Worm (Caenorhabditis elegans): ENCODE results near the gene K11G12.6.

K11G12.6 gene

ce11 chrX:6747906-6748356 lies 18.5 kb upstream of the K11G12.6 start (continued):
- TF ChIP-seq gmeb-1 (tag; optimal IDR thresholded peaks at IDR 0.05) = peak; percentile 8
- TF ChIP-seq unc-55 (GFP tag; optimal IDR thresholded peaks at IDR 0.05) = no peak
- TF ChIP-seq nhr-23 (tag; optimal IDR thresholded peaks at IDR 0.05) = no peak
- peak; percentile 76 to 83 for TF ChIP-seq mdl-1 (tag; optimal IDR thresholded peaks at IDR 0.05)
- no peak for TF ChIP-seq alr-1 (tag; optimal IDR thresholded peaks at IDR 0.05)
- no peak for TF ChIP-seq aly-2 (tag; optimal IDR thresholded peaks at IDR 0.05)
- no peak for TF ChIP-seq nhr-237 (tag; optimal IDR thresholded peaks at IDR 0.05)
- no peak for TF ChIP-seq snpc-4 (tag; optimal IDR thresholded peaks at IDR 0.05)
- TF ChIP-seq egl-27 (tag; optimal IDR thresholded peaks at IDR 0.05) = no peak

ce11 chrX:6746849-6747248 lies 17.4 kb upstream of the K11G12.6 start:
- TF ChIP-seq C34F6.9 (tag; optimal IDR thresholded peaks at IDR 0.05) (peak; percentile 3), nhr-11 (tag; optimal IDR thresholded peaks at IDR 0.05) (no peak), mdl-1 (tag; optimal IDR thresholded peaks at IDR 0.05) (peak; percentile 68 to 90), sma-9 (GFP tag; optimal IDR thresholded peaks at IDR 0.05) (peak; percentile 2), sma-9 (tag; optimal IDR thresholded peaks at IDR 0.05) (no peak)

- TF ChIP-seq blmp-1 (tag; optimal IDR thresholded peaks at IDR 0.05; ENCODE audit: insufficient read depth) = no peak
- peak; percentile 66 for TF ChIP-seq F13H6.1 (tag; optimal IDR thresholded peaks at IDR 0.05)
- peak; percentile 89 for TF ChIP-seq sma-9 (GFP tag; optimal IDR thresholded peaks at IDR 0.05)
- no peak for TF ChIP-seq sma-9 (tag; optimal IDR thresholded peaks at IDR 0.05)
- peak; percentile 45 for TF ChIP-seq nhr-21 (tag; optimal IDR thresholded peaks at IDR 0.05)
- peak; percentile 80 to 83 for TF ChIP-seq mdl-1 (tag; optimal IDR thresholded peaks at IDR 0.05)
- no peak for TF ChIP-seq aly-2 (tag; optimal IDR thresholded peaks at IDR 0.05)
- TF ChIP-seq egl-27 (tag; optimal IDR thresholded peaks at IDR 0.05) = peak; percentile 16
- peak; percentile 63 for TF ChIP-seq nhr-129 (tag; optimal IDR thresholded peaks at IDR 0.05)
- TF ChIP-seq peb-1 (tag; optimal IDR thresholded peaks at IDR 0.05) = no peak
Measured at ce11 chrX:6745515-6745914, 16.1 kb upstream of the K11G12.6 start.

ce11 chrX:6744978-6745377 lies 15.5 kb upstream of the K11G12.6 start:
- TF ChIP-seq mdl-1 (tag; optimal IDR thresholded peaks at IDR 0.05) (peak; percentile 84 to 90), nhr-129 (tag; optimal IDR thresholded peaks at IDR 0.05) (peak; percentile 80), ztf-1 (GFP tag; conservative IDR thresholded peaks at IDR 0.05) (no peak), zag-1 (tag; optimal IDR thresholded peaks at IDR 0.05) (peak; percentile 68), lsy-2 (tag; optimal IDR thresholded peaks at IDR 0.05) (peak in 1 of 2 experiments; percentile 6), sma-9 (GFP tag; optimal IDR thresholded peaks at IDR 0.05) (peak; percentile 54), sma-9 (tag; optimal IDR thresholded peaks at IDR 0.05) (no peak), C34F6.9 (tag; optimal IDR thresholded peaks at IDR 0.05) (no peak), ama-1 (optimal IDR thresholded peaks at IDR 0.05) (no peak), nhr-12 (tag; optimal IDR thresholded peaks at IDR 0.05) (no peak), snpc-4 (tag; optimal IDR thresholded peaks at IDR 0.05) (no peak), nhr-23 (tag; optimal IDR thresholded peaks at IDR 0.05) (no peak)

- peak; percentile 25 for TF ChIP-seq nhr-21 (tag; optimal IDR thresholded peaks at IDR 0.05)
- TF ChIP-seq egl-27 (tag; optimal IDR thresholded peaks at IDR 0.05) = peak; percentile 33
- TF ChIP-seq alr-1 (tag; optimal IDR thresholded peaks at IDR 0.05) = no peak
- TF ChIP-seq ztf-11 (tag; optimal IDR thresholded peaks at IDR 0.05) = no peak
- no peak for TF ChIP-seq nhr-25 (tag; optimal IDR thresholded peaks at IDR 0.05)
- no peak for TF ChIP-seq unc-55 (GFP tag; optimal IDR thresholded peaks at IDR 0.05)
- no peak for TF ChIP-seq nhr-23 (tag; optimal IDR thresholded peaks at IDR 0.05)
- TF ChIP-seq fos-1 (tag; optimal IDR thresholded peaks at IDR 0.05) = peak; percentile 95
- TF ChIP-seq blmp-1 (tag; optimal IDR thresholded peaks at IDR 0.05; ENCODE audit: insufficient read depth) = peak; percentile 11
- TF ChIP-seq crh-2 (tag; optimal IDR thresholded peaks at IDR 0.05) = peak; percentile 48
- no peak for TF ChIP-seq nhr-6 (tag; optimal IDR thresholded peaks at IDR 0.05)
- no peak for TF ChIP-seq mab-5 (tag; optimal IDR thresholded peaks at IDR 0.05)
- TF ChIP-seq peb-1 (tag; optimal IDR thresholded peaks at IDR 0.05) = no peak
- TF ChIP-seq nhr-12 (tag; optimal IDR thresholded peaks at IDR 0.05) = no peak
- no peak for TF ChIP-seq nhr-237 (tag; optimal IDR thresholded peaks at IDR 0.05)
- TF ChIP-seq ztf-4 (tag; optimal IDR thresholded peaks at IDR 0.05) = no peak
- no peak for TF ChIP-seq dmd-4 (tag; optimal IDR thresholded peaks at IDR 0.05)
- no peak for TF ChIP-seq ama-1 (optimal IDR thresholded peaks at IDR 0.05)
- TF ChIP-seq elt-1 (tag; optimal IDR thresholded peaks at IDR 0.05) = no peak
- TF ChIP-seq nhr-11 (tag; optimal IDR thresholded peaks at IDR 0.05) = no peak
- TF ChIP-seq mbf-1 (tag; optimal IDR thresholded peaks at IDR 0.05) = no peak
- no peak for TF ChIP-seq sem-4 (tag; optimal IDR thresholded peaks at IDR 0.05)
- TF ChIP-seq elt-3 (tag; optimal IDR thresholded peaks at IDR 0.05) = no peak
- TF ChIP-seq nhr-10 (tag; optimal IDR thresholded peaks at IDR 0.05) = no peak
- TF ChIP-seq nhr-129 (tag; optimal IDR thresholded peaks at IDR 0.05) = no peak
- peak; percentile 78 to 95 for TF ChIP-seq mdl-1 (tag; optimal IDR thresholded peaks at IDR 0.05)
- peak; percentile 19 for TF ChIP-seq sma-3 (GFP tag; optimal IDR thresholded peaks at IDR 0.05)
- TF ChIP-seq ztf-1 (GFP tag; conservative IDR thresholded peaks at IDR 0.05) = no peak
- TF ChIP-seq Y55F3AM.14 (GFP tag; optimal IDR thresholded peaks at IDR 0.05) = no peak
- no peak for TF ChIP-seq snpc-4 (tag; optimal IDR thresholded peaks at IDR 0.05)
- no peak for TF ChIP-seq lsy-2 (tag; optimal IDR thresholded peaks at IDR 0.05)
- TF ChIP-seq ZK546.5 (tag; optimal IDR thresholded peaks at IDR 0.05) = no peak
- TF ChIP-seq ceh-16 (tag; optimal IDR thresholded peaks at IDR 0.05) = no peak
- no peak for TF ChIP-seq F13H6.1 (tag; optimal IDR thresholded peaks at IDR 0.05)
- TF ChIP-seq nhr-77 (tag; optimal IDR thresholded peaks at IDR 0.05) = no peak
- TF ChIP-seq zag-1 (tag; optimal IDR thresholded peaks at IDR 0.05) = no peak
- TF ChIP-seq aly-2 (tag; optimal IDR thresholded peaks at IDR 0.05) = no peak
- peak; percentile 28 for TF ChIP-seq skn-1 (tag; optimal IDR thresholded peaks at IDR 0.05)
- TF ChIP-seq C34F6.9 (tag; optimal IDR thresholded peaks at IDR 0.05) = no peak
Measured at ce11 chrX:6744537-6744936, 15.1 kb upstream of the K11G12.6 start.
